Fruit fly (Drosophila melanogaster) whole organism, pupa: ENCODE measurements around the gene Obp99c.

Experiments
- CG12605 ChIP-seq: fragments of 200-800 bp; sonication (Bioruptor generic); IDR thresholded peaks from 2 replicates; pipeline ENCODE4 v1.3.6; 2022; ENCODE audit warnings: missing biosample characterization, missing genetic modification characterization
- CG13204 ChIP-seq: fragments of 200-800 bp; sonication (Bioruptor generic); optimal IDR thresholded peaks from 2 replicates; lab custom pipeline; 2018; ENCODE audit warnings: missing biosample characterization, mild to moderate bottlenecking, missing genetic modification characterization, moderate library complexity
- CG17806 ChIP-seq: fragments of 200-800 bp; sonication (Bioruptor generic); optimal IDR thresholded peaks from 2 replicates; lab custom pipeline; 2018; ENCODE audit warnings: missing biosample characterization, mild to moderate bottlenecking, missing genetic modification characterization, moderate library complexity
- CG9948 ChIP-seq: fragments of 200-800 bp; sonication (Bioruptor generic); optimal IDR thresholded peaks from 2 replicates; lab custom pipeline; 2018; ENCODE audit warnings: missing biosample characterization, mild to moderate bottlenecking, missing genetic modification characterization, moderate library complexity
- Snoo ChIP-seq: fragments of 200-800 bp; sonication (Bioruptor generic); optimal IDR thresholded peaks from 3 replicates; lab custom pipeline; 2017; ENCODE audit warnings: missing biosample characterization, mild to moderate bottlenecking, missing genetic modification characterization, inconsistent platforms
- fd96Ca ChIP-seq: fragments of 200-800 bp; sonication (Bioruptor generic); IDR thresholded peaks from 3 replicates; pipeline ENCODE4 v1.3.6; 2022; ENCODE audit warnings: missing biosample characterization, missing genetic modification characterization
- rn ChIP-seq: fragments of 200-800 bp; sonication (Bioruptor generic); IDR thresholded peaks from 2 replicates; pipeline ENCODE4 v1.3.6; 2022; ENCODE audit warnings: missing biosample characterization, missing genetic modification characterization

DNA sequence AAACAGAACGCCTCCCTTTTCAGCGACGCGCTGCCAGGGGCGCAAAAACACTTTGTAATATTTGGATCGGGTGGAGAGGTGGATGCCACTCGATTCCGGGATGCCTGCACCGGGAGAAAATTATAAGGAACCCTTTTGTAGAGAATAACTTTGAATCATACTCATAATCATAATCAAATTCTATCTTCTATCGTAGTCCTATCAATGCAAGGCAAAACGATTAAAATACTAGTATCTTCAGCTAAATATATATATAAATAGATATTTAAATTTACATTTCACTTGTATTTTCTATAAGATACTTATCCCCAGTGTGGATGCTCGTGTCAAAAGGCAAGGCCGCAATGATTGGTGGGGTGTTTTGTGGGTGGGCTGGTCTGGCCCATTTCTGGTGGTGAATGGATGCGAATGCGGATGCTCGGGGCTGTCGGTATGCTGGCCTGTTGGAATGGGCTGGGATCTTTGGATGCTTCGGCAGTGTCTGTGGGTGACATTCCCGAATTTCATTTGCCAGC is 16.7 kb upstream of the Obp99c start:
- TF ChIP-seq CG13204 (GFP tag; lab: Kevin White, UChicago), result no peak
- TF ChIP-seq Snoo, result no peak
- no peak for TF ChIP-seq fd96Ca (GFP tag; lab: Robert Waterston, UW)
- TF ChIP-seq CG12605, result no peak
- TF ChIP-seq rn (GFP tag; lab: Robert Waterston, UW), result no peak
- TF ChIP-seq CG9948 (tag; lab: Kevin White, UChicago), result no peak
- TF ChIP-seq CG17806, result no peak
